Worm (Caenorhabditis elegans) whole organism, late embryonic: ENCODE data around the gene cytb-5.1.

Source experiments
- ets-4 ChIP-seq: sonication (generic microtip); optimal IDR thresholded peaks from 2 replicates; lab custom pipeline; 2016; ENCODE audit warnings: missing genetic modification characterization, missing compliant biosample characterization
- pag-3 ChIP-seq: sonication (generic microtip); optimal IDR thresholded peaks from 2 replicates; lab custom pipeline; 2016; ENCODE audit warnings: missing compliant biosample characterization, missing genetic modification characterization, borderline replicate concordance
- rnt-1 ChIP-seq: sonication (generic microtip); optimal IDR thresholded peaks from 2 replicates; lab custom pipeline; 2016; ENCODE audit warnings: missing genetic modification characterization, missing compliant biosample characterization

DNA sequence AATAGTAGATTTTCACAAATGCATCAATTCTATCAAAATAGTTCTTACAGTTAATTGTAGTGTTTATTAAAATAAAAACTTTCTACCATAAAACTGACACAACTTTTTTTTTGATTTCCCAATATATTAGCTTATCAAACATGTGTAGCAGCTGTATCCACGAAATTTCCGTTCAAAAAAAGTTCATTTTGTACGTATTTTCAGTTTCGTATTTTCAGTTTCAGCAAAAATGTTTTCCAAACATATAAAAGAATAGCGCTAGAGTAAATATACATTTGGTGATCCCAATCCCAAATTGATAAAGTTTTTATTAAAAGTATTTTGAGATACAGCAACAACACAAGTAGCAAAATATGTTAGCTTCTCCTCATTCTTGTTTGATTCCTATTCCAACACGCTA is 27.7 kb downstream of the cytb-5.1 start:
- TF ChIP-seq rnt-1 (tag; lab: Kevin White, UChicago) (no peak), pag-3 (tag; lab: Kevin White, UChicago) (no peak), ets-4 (tag; lab: Kevin White, UChicago) (no peak)
